Worm (Caenorhabditis elegans) whole organism, mixed stage, embryonic: Measurements from ENCODE around the gene srt-23.
"Not testable (repeated sequence)": the region's sequence is repeated elsewhere in the genome, so short reads cannot be mapped to it uniquely, and the experiment has no call there.

Experiments used
- blmp-1 ChIP-seq: fragments of 150-350 bp; optimal IDR thresholded peaks from 2 replicates; lab custom pipeline; 2014; ENCODE audit warnings: missing biosample characterization, missing genetic modification characterization
- ceh-39 ChIP-seq: fragments of 150-350 bp; optimal IDR thresholded peaks from 2 replicates; lab custom pipeline; 2014; ENCODE audit warnings: missing biosample characterization, missing genetic modification characterization
- ceh-43 ChIP-seq: fragments of 200-800 bp; sonication (Bioruptor generic); optimal IDR thresholded peaks from 2 replicates; lab custom pipeline; 2018; ENCODE audit warnings: mild to moderate bottlenecking, missing genetic modification characterization, moderate library complexity, missing compliant biosample characterization
- ceh-83 ChIP-seq: fragments of 200-800 bp; sonication (Bioruptor generic); optimal IDR thresholded peaks from 2 replicates; lab custom pipeline; 2018; ENCODE audit warnings: mild to moderate bottlenecking, missing genetic modification characterization, missing compliant biosample characterization
- ces-1 ChIP-seq: fragments of 150-350 bp; optimal IDR thresholded peaks from 2 replicates; lab custom pipeline; 2014; ENCODE audit warnings: missing biosample characterization, missing genetic modification reagents, missing genetic modification characterization
- drap-1 ChIP-seq: fragments of 200-800 bp; sonication (Bioruptor generic); optimal IDR thresholded peaks from 3 replicates; lab custom pipeline; 2018; ENCODE audit warnings: mild to moderate bottlenecking, missing genetic modification characterization, missing compliant biosample characterization
- elt-1 ChIP-seq: sonication (generic microtip); optimal IDR thresholded peaks from 2 replicates; lab custom pipeline; 2017; ENCODE audit warnings: missing genetic modification characterization, mild to moderate bottlenecking, missing compliant biosample characterization, antibody characterized with exemption, moderate library complexity, borderline replicate concordance; ENCODE audit not compliant: insufficient read depth
- elt-3 ChIP-seq: fragments of 150-350 bp; optimal IDR thresholded peaks from 2 replicates; lab custom pipeline; 2014; ENCODE audit warnings: missing biosample characterization, missing genetic modification characterization
- flh-1 ChIP-seq: fragments of 200-800 bp; sonication (Bioruptor generic); optimal IDR thresholded peaks from 2 replicates; lab custom pipeline; 2018; ENCODE audit warnings: mild to moderate bottlenecking, missing genetic modification characterization, moderate library complexity, missing compliant biosample characterization
- ham-2 ChIP-seq: fragments of 200-800 bp; sonication (Bioruptor generic); optimal IDR thresholded peaks from 2 replicates; lab custom pipeline; 2018; ENCODE audit warnings: mild to moderate bottlenecking, missing genetic modification characterization, missing compliant biosample characterization
- hlh-1 ChIP-seq: fragments of 150-350 bp; optimal IDR thresholded peaks from 2 replicates; lab custom pipeline; 2014; ENCODE audit warnings: missing biosample characterization, missing genetic modification reagents, missing genetic modification characterization
- lin-13 ChIP-seq: fragments of 150-350 bp; optimal IDR thresholded peaks from 2 replicates; lab custom pipeline; 2014; ENCODE audit warnings: missing biosample characterization, missing genetic modification characterization
- lin-32 ChIP-seq: fragments of 200-800 bp; sonication (Bioruptor generic); optimal IDR thresholded peaks from 2 replicates; lab custom pipeline; 2018; ENCODE audit warnings: mild to moderate bottlenecking, missing genetic modification characterization, missing compliant biosample characterization
- mab-5 ChIP-seq: fragments of 150-350 bp; optimal IDR thresholded peaks from 2 replicates; lab custom pipeline; 2014; ENCODE audit warnings: missing biosample characterization, missing genetic modification characterization
- mls-2 ChIP-seq: sonication (generic microtip); optimal IDR thresholded peaks from 2 replicates; lab custom pipeline; 2016; ENCODE audit warnings: mild to moderate bottlenecking, missing genetic modification characterization, moderate library complexity, missing compliant biosample characterization
- nhr-2 ChIP-seq: fragments of 150-350 bp; optimal IDR thresholded peaks from 2 replicates; lab custom pipeline; 2014; ENCODE audit warnings: missing biosample characterization, missing genetic modification characterization
- nhr-237 ChIP-seq: fragments of 150-350 bp; optimal IDR thresholded peaks from 2 replicates; lab custom pipeline; 2014; ENCODE audit warnings: missing biosample characterization, missing genetic modification characterization
- nhr-76 ChIP-seq: sonication (generic microtip); optimal IDR thresholded peaks from 2 replicates; lab custom pipeline; 2017; ENCODE audit warnings: missing biosample characterization, missing genetic modification characterization
- sem-2 ChIP-seq: fragments of 200-800 bp; sonication (Bioruptor generic); optimal IDR thresholded peaks from 2 replicates; lab custom pipeline; 2018; ENCODE audit warnings: mild to moderate bottlenecking, missing genetic modification characterization, missing compliant biosample characterization
- sptf-1 ChIP-seq: sonication (generic microtip); optimal IDR thresholded peaks from 2 replicates; lab custom pipeline; 2017; ENCODE audit warnings: mild to moderate bottlenecking, missing genetic modification characterization, moderate library complexity, missing compliant biosample characterization
- tbx-8 ChIP-seq: fragments of 200-800 bp; sonication (Bioruptor generic); optimal IDR thresholded peaks from 2 replicates; lab custom pipeline; 2018; ENCODE audit warnings: mild to moderate bottlenecking, missing genetic modification characterization, moderate library complexity, missing compliant biosample characterization
- unc-120 ChIP-seq: sonication (generic microtip); optimal IDR thresholded peaks from 2 replicates; lab custom pipeline; 2017; ENCODE audit warnings: missing genetic modification characterization, missing compliant biosample characterization; ENCODE audit not compliant: poor library complexity, severe bottlenecking
- unc-39 ChIP-seq: fragments of 150-350 bp; optimal IDR thresholded peaks from 2 replicates; lab custom pipeline; 2014; ENCODE audit warnings: missing biosample characterization, missing genetic modification characterization
- unc-62 ChIP-seq: fragments of 150-350 bp; optimal IDR thresholded peaks from 2 replicates; lab custom pipeline; 2014; ENCODE audit warnings: missing biosample characterization, missing genetic modification reagents, missing genetic modification characterization

Gene srt-23

DNA sequence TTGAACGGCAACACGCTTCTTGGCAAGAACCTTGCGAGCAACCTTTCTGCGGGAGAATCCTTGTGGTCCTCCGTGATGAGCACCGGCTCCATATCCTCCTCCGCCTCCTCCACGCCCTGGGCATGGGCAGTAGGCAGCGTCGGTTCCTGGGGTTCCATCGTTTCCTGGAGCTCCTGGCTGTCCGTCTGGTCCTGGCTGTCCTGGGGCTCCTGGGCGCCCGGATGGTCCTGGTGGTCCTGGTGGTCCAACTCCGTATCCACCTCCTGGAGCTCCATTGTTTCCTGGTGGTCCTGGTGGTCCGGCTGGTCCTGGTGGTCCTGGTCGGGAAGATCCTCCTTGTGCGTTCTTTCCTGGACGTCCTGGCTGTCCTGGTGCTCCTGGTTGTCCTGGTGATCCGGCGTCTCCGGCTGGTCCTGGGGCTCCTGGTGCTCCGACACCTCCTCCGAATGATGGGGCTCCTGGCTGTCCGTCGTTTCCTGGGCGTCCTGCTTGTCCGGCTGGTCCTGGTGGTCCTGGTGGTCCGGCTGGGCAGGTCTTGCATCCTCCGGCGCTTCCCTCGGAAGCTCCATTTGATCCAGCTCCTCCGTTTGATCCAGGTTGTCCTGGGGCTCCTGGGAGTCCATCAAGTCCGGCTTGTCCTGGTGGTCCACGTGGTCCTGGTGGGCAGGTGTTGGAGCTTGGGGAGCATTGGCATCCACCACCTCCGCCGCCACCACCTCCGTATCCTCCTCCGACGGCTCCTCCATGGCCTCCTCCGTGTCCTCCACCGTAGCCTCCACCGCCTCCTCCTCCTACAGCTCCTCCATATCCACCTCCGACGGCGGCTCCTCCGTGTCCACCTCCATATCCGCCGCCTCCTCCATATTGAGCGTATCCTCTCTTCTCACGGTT, 6.2 kb downstream of the srt-23 start:
- TF ChIP-seq nhr-76 (tag; lab: Kevin White, UChicago) (no peak), lin-32 (GFP tag; lab: Kevin White, UChicago) (no peak), sem-2 (GFP tag; lab: Kevin White, UChicago) (no peak), elt-3 (tag; lab: Kevin White, UChicago) (no peak), mls-2 (tag; lab: Kevin White, UChicago) (no peak), blmp-1 (tag; lab: Kevin White, UChicago) (no peak), unc-62 (GFP tag; lab: Kevin White, UChicago) (no peak), unc-39 (tag; lab: Kevin White, UChicago) (no peak), mab-5 (tag; lab: Kevin White, UChicago) (no peak), tbx-8 (no peak), elt-1 (tag; lab: Kevin White, UChicago) (no peak)

DNA sequence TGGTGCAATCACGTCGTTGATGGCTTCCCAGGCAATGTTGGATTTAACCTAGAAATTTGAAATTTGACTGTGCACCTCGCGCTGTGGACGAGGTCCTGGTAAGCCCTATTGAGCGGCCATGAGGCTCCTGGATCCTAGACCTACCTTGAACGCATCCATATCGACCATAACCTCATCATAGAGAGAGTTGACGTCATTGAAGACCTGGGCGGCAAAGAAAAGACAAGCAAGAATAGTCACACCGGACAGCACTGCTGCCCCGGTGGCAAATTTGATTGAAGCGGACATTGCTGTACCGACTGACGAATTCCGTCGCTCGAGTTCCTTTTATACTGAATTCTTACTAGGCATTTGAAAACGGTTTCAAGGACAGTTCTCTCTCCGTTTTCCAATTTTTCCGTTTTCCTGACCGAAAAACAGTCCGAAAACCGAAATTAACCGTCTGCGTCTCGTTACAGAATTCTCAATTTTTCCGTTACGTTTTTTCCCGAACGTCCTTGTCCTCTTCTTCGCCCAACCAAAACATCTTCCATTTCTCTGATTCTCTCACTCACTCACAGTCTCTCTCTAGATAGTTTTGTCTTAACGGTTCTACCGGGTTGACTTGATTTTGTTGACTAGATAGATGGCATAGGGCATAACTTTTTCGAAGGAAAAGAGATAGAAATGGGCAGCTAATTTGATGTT, 7.0 kb downstream of the srt-23 start, which contains the start of gene col-103:
Gene col-103, minus strand, starts transcription at position 302 of the 687 bp plus-strand sequence.
- no peak for TF ChIP-seq unc-120
- TF ChIP-seq ces-1 (GFP tag; lab: Kevin White, UChicago): no peak
- TF ChIP-seq unc-39 (tag; lab: Kevin White, UChicago): no peak
- TF ChIP-seq ceh-83 (GFP tag; lab: Kevin White, UChicago): no peak
- no peak for TF ChIP-seq elt-3 (tag; lab: Kevin White, UChicago)
- TF ChIP-seq nhr-2 (tag; lab: Kevin White, UChicago): no peak
- TF ChIP-seq unc-62 (GFP tag; lab: Kevin White, UChicago): no peak

DNA sequence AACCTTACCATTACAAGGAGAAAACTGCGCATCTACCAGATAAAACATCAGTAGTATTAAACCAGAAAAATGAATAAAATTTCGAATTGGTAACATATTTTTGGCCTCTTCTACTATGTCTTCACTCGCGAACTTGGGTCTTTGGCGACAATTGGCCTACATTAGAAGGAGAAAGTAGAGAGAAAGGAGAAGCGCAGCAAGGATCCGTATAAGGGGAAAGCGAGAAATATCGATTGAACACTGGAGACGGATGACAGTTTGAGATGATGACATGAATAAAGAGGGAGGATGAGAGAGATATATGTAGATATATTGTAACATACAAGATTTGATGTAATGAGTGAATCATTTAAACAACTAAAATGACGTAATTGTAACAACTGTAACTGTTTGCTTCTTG, 11.8 kb downstream of the srt-23 start, which contains the start of gene F56B3.2:
Gene F56B3.2, minus strand, starts transcription at position 273 of the 400 bp plus-strand sequence.
- TF ChIP-seq hlh-1 (tag; lab: Kevin White, UChicago): no peak
- TF ChIP-seq blmp-1 (tag; lab: Kevin White, UChicago): peak; percentile 93
- peak; percentile 31 for TF ChIP-seq ham-2 (GFP tag; lab: Kevin White, UChicago)

DNA sequence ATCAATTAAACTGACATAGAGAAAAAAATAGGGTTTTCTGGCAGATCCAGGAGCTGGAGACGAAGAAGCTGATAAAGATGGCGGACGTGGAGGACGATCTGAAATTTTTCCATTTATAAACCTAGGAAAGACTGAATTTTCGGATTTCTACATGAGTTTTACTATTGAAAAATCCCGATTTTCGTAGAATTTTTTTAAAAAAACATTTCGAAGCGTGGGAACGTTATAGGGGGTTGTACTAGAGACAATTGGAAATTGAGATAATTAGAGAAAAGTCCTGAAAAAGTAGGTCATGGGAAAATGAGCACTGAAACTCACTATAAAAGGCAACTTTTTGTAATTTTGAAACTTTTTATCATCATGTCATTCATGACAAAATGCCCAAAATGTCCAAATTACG, 14.5 kb downstream of the srt-23 start, which contains the start of gene F56B3.9:
Gene F56B3.9, plus strand, starts transcription at position 301 of the 400 bp plus-strand sequence.
- TF ChIP-seq blmp-1 (tag; lab: Kevin White, UChicago); drap-1 (GFP tag; lab: Kevin White, UChicago); nhr-237 (tag; lab: Kevin White, UChicago): not testable (repeated sequence)

DNA sequence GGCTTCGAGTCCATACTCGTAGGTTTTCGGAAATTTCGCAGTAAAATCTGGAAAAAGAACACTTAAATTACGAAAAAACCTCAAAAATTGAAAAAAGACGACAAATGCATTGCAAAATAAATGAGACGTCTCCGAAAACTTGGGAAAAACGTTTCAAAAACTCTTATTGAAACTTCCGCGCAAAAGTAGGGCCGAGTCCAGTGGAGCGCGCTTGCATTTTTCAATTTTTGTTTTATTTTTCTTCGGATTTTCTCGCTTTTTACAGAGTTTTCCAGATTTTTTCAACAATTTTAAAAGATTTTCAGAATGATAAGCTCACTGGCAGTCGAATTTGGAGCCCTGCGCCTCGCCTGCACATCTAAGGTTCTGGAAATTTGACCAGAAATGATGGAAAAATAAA, 16.4 kb downstream of the srt-23 start, which contains the start of gene mrpl-2:
Gene mrpl-2, plus strand, starts transcription at position 307 of the 400 bp plus-strand sequence.
- TF ChIP-seq ceh-43 (GFP tag; lab: Kevin White, UChicago) (no peak), lin-13 (tag; lab: Kevin White, UChicago) (no peak), flh-1 (GFP tag; lab: Kevin White, UChicago) (no peak), sptf-1 (tag; lab: Kevin White, UChicago) (peak; percentile 3), unc-120 (no peak)

DNA sequence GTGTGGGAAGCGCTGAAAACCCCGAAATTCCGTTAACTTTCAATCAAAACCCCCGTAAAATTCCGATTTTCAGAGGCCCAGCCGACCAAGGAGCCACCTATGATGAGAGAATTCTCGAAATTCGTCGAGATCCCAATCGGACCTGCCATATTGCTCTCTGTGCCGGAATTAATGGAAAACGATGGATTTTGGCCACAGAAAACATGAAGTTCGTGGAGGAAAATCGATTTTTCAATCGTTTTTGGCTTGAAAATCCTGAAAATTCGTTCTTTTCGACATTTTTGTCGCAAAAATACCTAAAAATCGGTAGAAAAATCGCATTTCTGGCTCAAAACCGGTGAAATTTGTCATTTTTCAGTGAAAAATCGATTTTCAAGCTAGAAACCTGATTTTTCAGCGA, 17.1 kb downstream of the srt-23 start:
- TF ChIP-seq ceh-39 (tag; lab: Kevin White, UChicago) (no peak), nhr-237 (tag; lab: Kevin White, UChicago) (no peak), ham-2 (GFP tag; lab: Kevin White, UChicago) (no peak), blmp-1 (tag; lab: Kevin White, UChicago) (no peak), unc-39 (tag; lab: Kevin White, UChicago) (no peak), mls-2 (tag; lab: Kevin White, UChicago) (no peak), sem-2 (GFP tag; lab: Kevin White, UChicago) (no peak)
